Fruit fly (Drosophila melanogaster): ENCODE results near the gene Ulp1.

DNA sequence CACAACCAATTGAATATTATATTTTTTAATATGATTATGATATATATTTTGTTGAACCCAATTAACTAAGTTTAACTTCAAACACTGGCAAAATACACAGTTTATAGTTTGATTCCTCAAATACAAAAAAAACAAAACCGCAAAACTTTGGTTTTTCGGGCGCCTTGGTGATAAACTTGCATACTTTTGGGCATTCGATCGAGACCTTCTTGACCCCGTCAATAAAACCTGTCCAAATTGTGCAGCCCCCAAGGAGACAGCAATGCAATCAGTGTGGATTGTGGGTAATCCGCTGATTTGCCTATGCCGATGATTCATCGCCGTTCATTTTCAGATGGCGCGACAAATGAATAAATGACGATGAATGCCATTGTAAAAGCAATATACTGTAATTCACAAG is 50.5 kb downstream of the Ulp1 start:
- no peak for TF ChIP-seq EcR (GFP tag; optimal IDR thresholded peaks at IDR 0.05)
- TF ChIP-seq psq (optimal IDR thresholded peaks at IDR 0.05) = no peak
- TF ChIP-seq Dll (optimal IDR thresholded peaks at IDR 0.05) = no peak
- TF ChIP-seq usp (GFP tag; optimal IDR thresholded peaks at IDR 0.05) = no peak
- TF ChIP-seq CG8478 (optimal IDR thresholded peaks at IDR 0.05) = no peak
- no peak for TF ChIP-seq pan (optimal IDR thresholded peaks at IDR 0.05)
